Fruit fly (Drosophila melanogaster): ENCODE results near the gene Ocrl.

dm6 chrX:1969775-1970574, 47.2 kb downstream of the Ocrl start:
- TF ChIP-seq kay (GFP tag; ENCODE audit: borderline replicate concordance) = no peak
- TF ChIP-seq CG5204 (GFP tag; optimal IDR thresholded peaks at IDR 0.05) = no peak
- no peak for TF ChIP-seq CG7101 (tag; optimal IDR thresholded peaks at IDR 0.05)
- no peak for TF ChIP-seq Hr96 (GFP tag; optimal IDR thresholded peaks at IDR 0.05)

Data from whole organism, adult.